Worm (Caenorhabditis elegans): ENCODE data around the gene srh-2.
A peak's percentile ranks its signal among the peaks of the same experiment; 100 is the strongest.

srh-2 gene

DNA sequence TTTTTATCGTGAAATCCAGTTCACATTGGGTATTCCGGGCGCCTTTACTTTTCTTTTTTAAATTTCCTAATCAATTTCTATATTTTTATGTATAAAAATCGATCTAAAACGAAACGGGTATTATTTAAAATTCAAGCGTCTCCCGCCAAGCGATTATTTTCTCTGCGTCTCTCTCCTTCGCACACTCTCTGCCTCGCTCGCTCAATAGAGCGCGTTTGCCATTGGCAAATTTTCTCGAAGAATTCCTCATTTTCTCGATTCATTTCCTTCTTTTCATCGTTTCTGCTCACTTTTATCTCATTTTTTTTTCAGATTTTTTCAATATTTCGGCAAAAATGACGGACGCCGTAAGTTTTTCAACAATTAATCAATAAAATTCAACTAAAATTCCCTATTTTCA is 45.2 kb downstream of the srh-2 start, which contains the start of gene sti-1 (continued):
- TF ChIP-seq elt-2 (tag; optimal IDR thresholded peaks at IDR 0.05) (peak; percentile 44), nhr-232 (tag; optimal IDR thresholded peaks at IDR 0.05) (no peak), tbx-2 (tag; optimal IDR thresholded peaks at IDR 0.05) (no peak), pax-1 (tag; optimal IDR thresholded peaks at IDR 0.05) (peak; percentile 24), ceh-2 (tag; optimal IDR thresholded peaks at IDR 0.05) (no peak), gmeb-2 (tag; optimal IDR thresholded peaks at IDR 0.05) (no peak), elt-4 (tag; optimal IDR thresholded peaks at IDR 0.05) (no peak), ceh-30 (tag; optimal IDR thresholded peaks at IDR 0.05) (no peak), ref-2 (tag; optimal IDR thresholded peaks at IDR 0.05) (no peak), ceh-6 (GFP tag; optimal IDR thresholded peaks at IDR 0.05) (no peak), hlh-13 (GFP tag; optimal IDR thresholded peaks at IDR 0.05) (no peak), tbx-7 (tag; optimal IDR thresholded peaks at IDR 0.05) (no peak), unc-3 (GFP tag; conservative IDR thresholded peaks at IDR 0.05) (no peak), unc-3 (tag; optimal IDR thresholded peaks at IDR 0.05) (no peak), ceh-34 (tag; optimal IDR thresholded peaks at IDR 0.05) (no peak), lim-6 (tag; optimal IDR thresholded peaks at IDR 0.05) (no peak), ztf-16 (tag; optimal IDR thresholded peaks at IDR 0.05) (no peak), unc-42 (tag; optimal IDR thresholded peaks at IDR 0.05) (peak; percentile 64), dmd-4 (tag; optimal IDR thresholded peaks at IDR 0.05; ENCODE audit: borderline replicate concordance) (no peak), nfya-1 (tag; optimal IDR thresholded peaks at IDR 0.05) (peak; percentile 83), sdc-2 (tag; optimal IDR thresholded peaks at IDR 0.05) (no peak), Y22D7AL.16 (tag; optimal IDR thresholded peaks at IDR 0.05) (no peak), C08G9.2 (tag; optimal IDR thresholded peaks at IDR 0.05) (no peak), dve-1 (tag; optimal IDR thresholded peaks at IDR 0.05) (peak; percentile 36), mec-3 (tag; optimal IDR thresholded peaks at IDR 0.05; ENCODE audit: borderline replicate concordance) (no peak), fax-1 (tag; optimal IDR thresholded peaks at IDR 0.05) (no peak), T23F11.4 (GFP tag; optimal IDR thresholded peaks at IDR 0.05) (no peak), odd-2 (tag; optimal IDR thresholded peaks at IDR 0.05) (no peak), rnt-1 (tag; optimal IDR thresholded peaks at IDR 0.05) (no peak), pha-4 (tag; optimal IDR thresholded peaks at IDR 0.05) (no peak), ceh-31 (tag; optimal IDR thresholded peaks at IDR 0.05) (peak; percentile 61), npax-4 (tag; optimal IDR thresholded peaks at IDR 0.05) (no peak), ceh-19 (GFP tag; optimal IDR thresholded peaks at IDR 0.05) (no peak), pros-1 (tag; optimal IDR thresholded peaks at IDR 0.05) (no peak), pha-2 (tag; optimal IDR thresholded peaks at IDR 0.05) (no peak), madf-2 (tag; optimal IDR thresholded peaks at IDR 0.05) (no peak), K09A11.1 (tag; optimal IDR thresholded peaks at IDR 0.05; ENCODE audit: insufficient read depth) (no peak), pqm-1 (tag; optimal IDR thresholded peaks at IDR 0.05) (no peak), unc-86 (tag; optimal IDR thresholded peaks at IDR 0.05) (no peak), ceh-48 (tag; optimal IDR thresholded peaks at IDR 0.05) (peak; percentile 10), che-1 (tag; optimal IDR thresholded peaks at IDR 0.05) (no peak), syd-9 (tag; optimal IDR thresholded peaks at IDR 0.05) (no peak)

DNA sequence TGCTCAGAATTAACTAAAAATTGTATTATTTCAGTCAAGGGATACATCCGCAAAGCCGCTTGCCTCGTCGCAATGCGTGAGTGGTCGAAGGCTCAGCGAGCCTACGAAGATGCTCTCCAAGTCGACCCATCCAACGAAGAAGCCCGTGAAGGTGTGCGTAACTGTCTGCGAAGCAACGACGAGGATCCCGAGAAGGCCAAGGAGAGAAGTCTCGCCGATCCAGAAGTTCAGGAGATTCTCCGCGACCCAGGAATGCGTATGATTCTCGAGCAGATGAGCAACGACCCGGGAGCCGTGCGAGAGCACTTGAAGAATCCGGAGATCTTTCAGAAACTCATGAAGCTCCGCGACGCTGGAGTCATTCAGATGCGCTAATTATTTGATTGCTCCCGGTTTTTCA is 46.2 kb downstream of the srh-2 start:
- TF ChIP-seq hlh-30 (tag; optimal IDR thresholded peaks at IDR 0.05; ENCODE audit: insufficient read depth), result no peak

Measured in whole organism, late embryonic.